Worm (Caenorhabditis elegans) whole organism, early embryonic: ENCODE measurements around the gene clec-184.

Experiments used
- ceh-36 ChIP-seq: sonication (generic microtip); optimal IDR thresholded peaks from 2 replicates; lab custom pipeline; 2016; ENCODE audit warnings: missing genetic modification characterization, inconsistent platforms, missing compliant biosample characterization
- flt-1 ChIP-seq: fragments of 200-800 bp; sonication (Bioruptor generic); IDR thresholded peaks from 2 replicates; pipeline ENCODE4 v1.3.6; 2022; ENCODE audit warnings: missing genetic modification characterization, missing compliant biosample characterization
- scrt-1 ChIP-seq: fragments of 200-800 bp; sonication (Bioruptor generic); IDR thresholded peaks from 2 replicates; pipeline ENCODE4 v1.3.6; 2022; ENCODE audit warnings: missing genetic modification characterization, missing compliant biosample characterization
- tbx-11 ChIP-seq: fragments of 200-800 bp; sonication (Bioruptor generic); IDR thresholded peaks from 2 replicates; pipeline ENCODE4 v1.3.6; 2022; ENCODE audit warnings: missing genetic modification characterization, missing compliant biosample characterization

DNA sequence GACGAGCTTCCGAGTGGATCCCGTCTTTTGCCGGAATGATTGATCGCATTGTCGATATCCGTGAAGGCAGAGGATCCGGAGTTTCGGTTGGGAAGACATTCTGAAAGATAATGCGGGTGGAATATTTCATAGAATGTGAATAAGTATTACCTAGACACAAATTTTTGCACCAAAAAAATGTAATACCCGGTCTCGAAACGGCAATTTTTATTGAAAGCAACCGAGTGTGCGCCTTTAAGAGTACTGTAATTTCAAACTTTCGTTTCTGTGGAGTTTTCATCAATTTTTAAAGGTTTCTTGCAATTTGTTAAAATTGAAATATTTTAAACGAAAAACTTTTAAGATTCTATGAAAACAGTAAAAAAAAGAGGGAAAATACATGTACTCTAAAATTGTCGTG is 11.5 kb downstream of the clec-184 start, which contains the start of gene C25G4.2:
- TF ChIP-seq flt-1 (GFP tag; lab: Robert Waterston, UW) (no peak), scrt-1 (GFP tag; lab: Robert Waterston, UW) (no peak), tbx-11 (GFP tag; lab: Robert Waterston, UW) (no peak), ceh-36 (tag; lab: Kevin White, UChicago) (no peak)
